Worm (Caenorhabditis elegans) whole organism, mixed stage, embryonic: ENCODE data around the gene trx-3.

Source experiments
- M03D4.4 ChIP-seq: sonication (generic microtip); optimal IDR thresholded peaks from 2 replicates; lab custom pipeline; 2017; ENCODE audit warnings: mild to moderate bottlenecking, missing genetic modification characterization, missing compliant biosample characterization
- blmp-1 ChIP-seq: fragments of 150-350 bp; optimal IDR thresholded peaks from 2 replicates; lab custom pipeline; 2014; ENCODE audit warnings: missing biosample characterization, missing genetic modification characterization
- ceh-39 ChIP-seq: fragments of 150-350 bp; optimal IDR thresholded peaks from 2 replicates; lab custom pipeline; 2014; ENCODE audit warnings: missing biosample characterization, missing genetic modification characterization
- elt-3 ChIP-seq: fragments of 150-350 bp; optimal IDR thresholded peaks from 2 replicates; lab custom pipeline; 2014; ENCODE audit warnings: missing biosample characterization, missing genetic modification characterization
- hlh-1 ChIP-seq: fragments of 150-350 bp; optimal IDR thresholded peaks from 2 replicates; lab custom pipeline; 2014; ENCODE audit warnings: missing biosample characterization, missing genetic modification reagents, missing genetic modification characterization
- lsy-2 ChIP-seq: fragments of 150-350 bp; optimal IDR thresholded peaks from 2 replicates; lab custom pipeline; 2014; ENCODE audit warnings: missing biosample characterization, missing genetic modification characterization
- nhr-237 ChIP-seq: fragments of 150-350 bp; optimal IDR thresholded peaks from 2 replicates; lab custom pipeline; 2014; ENCODE audit warnings: missing biosample characterization, missing genetic modification characterization
- nhr-28 ChIP-seq: fragments of 150-350 bp; optimal IDR thresholded peaks from 2 replicates; lab custom pipeline; 2014; ENCODE audit warnings: missing biosample characterization, missing genetic modification characterization
- sptf-1 ChIP-seq: sonication (generic microtip); optimal IDR thresholded peaks from 2 replicates; lab custom pipeline; 2017; ENCODE audit warnings: mild to moderate bottlenecking, missing genetic modification characterization, moderate library complexity, missing compliant biosample characterization
- unc-62 ChIP-seq: fragments of 150-350 bp; optimal IDR thresholded peaks from 2 replicates; lab custom pipeline; 2014; ENCODE audit warnings: missing biosample characterization, missing genetic modification reagents, missing genetic modification characterization
- ztf-11 ChIP-seq: fragments of 150-350 bp; optimal IDR thresholded peaks from 2 replicates; lab custom pipeline; 2014; ENCODE audit warnings: missing biosample characterization, missing genetic modification characterization

ce11 chrIV:4459342-4459741 lies 27.5 kb upstream of the trx-3 start:
- TF ChIP-seq ceh-39 (tag; lab: Kevin White, UChicago): no peak
- TF ChIP-seq lsy-2 (tag; lab: Kevin White, UChicago): no peak
- no peak for TF ChIP-seq ztf-11 (tag; lab: Kevin White, UChicago)
- no peak for TF ChIP-seq nhr-28
- no peak for TF ChIP-seq elt-3 (tag; lab: Kevin White, UChicago)
- TF ChIP-seq blmp-1 (tag; lab: Kevin White, UChicago): no peak
- TF ChIP-seq M03D4.4: no peak
- TF ChIP-seq nhr-237 (tag; lab: Kevin White, UChicago): no peak
- no peak for TF ChIP-seq hlh-1 (tag; lab: Kevin White, UChicago)
- no peak for TF ChIP-seq unc-62 (GFP tag; lab: Kevin White, UChicago)
- TF ChIP-seq sptf-1 (tag; lab: Kevin White, UChicago): no peak
